Fruit fly (Drosophila melanogaster) whole organism, wandering third instar larva: ENCODE data around the gene CG31600.

Experiments
- Abd-B ChIP-seq: fragments of >200 bp; optimal IDR thresholded peaks from 2 replicates; lab custom pipeline; 2017; ENCODE audit warnings: missing biosample characterization, missing genetic modification characterization
- CG32264 ChIP-seq: fragments of 200-800 bp; sonication (Bioruptor generic); optimal IDR thresholded peaks from 2 replicates; lab custom pipeline; 2016; ENCODE audit warnings: missing biosample characterization, missing genetic modification characterization
- CG9705 ChIP-seq: fragments of 200-800 bp; sonication (Bioruptor generic); optimal IDR thresholded peaks from 2 replicates; lab custom pipeline; 2018; ENCODE audit warnings: missing biosample characterization, mild to moderate bottlenecking, missing genetic modification characterization
- Dif ChIP-seq: fragments of 200-275, 200-300 bp; sonication (Bioruptor generic); optimal IDR thresholded peaks from 2 replicates; lab custom pipeline; 2018; ENCODE audit warnings: missing biosample characterization, missing genetic modification characterization; ENCODE audit not compliant: partially characterized antibody
- HLH106 ChIP-seq: fragments of 200-800 bp; optimal IDR thresholded peaks from 3 replicates; lab custom pipeline; 2019; ENCODE audit warnings: missing biosample characterization, mild to moderate bottlenecking, missing genetic modification characterization, moderate library complexity
- Hnf4 ChIP-seq: fragments of 200-800 bp; sonication (Bioruptor generic); optimal IDR thresholded peaks from 2 replicates; lab custom pipeline; 2016; ENCODE audit warnings: missing biosample characterization, mild to moderate bottlenecking, missing genetic modification characterization
- Jra ChIP-seq: sonication (Bioruptor generic); optimal IDR thresholded peaks from 2 replicates; lab custom pipeline; 2016; ENCODE audit warnings: missing biosample characterization, missing genetic modification characterization
- N ChIP-seq: fragments of >200 bp; optimal IDR thresholded peaks from 2 replicates; lab custom pipeline; 2018; ENCODE audit warnings: missing biosample characterization, missing external identifiers, missing genetic modification characterization
- OdsH ChIP-seq: fragments of 200-800 bp; sonication (Bioruptor generic); optimal IDR thresholded peaks from 2 replicates; lab custom pipeline; 2016; ENCODE audit warnings: missing biosample characterization, mild to moderate bottlenecking, missing genetic modification characterization
- Sp1 ChIP-seq: fragments of 200-800 bp; sonication (Bioruptor generic); optimal IDR thresholded peaks from 3 replicates; lab custom pipeline; 2019; ENCODE audit warnings: missing biosample characterization, mild to moderate bottlenecking, missing genetic modification characterization, moderate library complexity
- Vsx2 ChIP-seq: fragments of 200-300, 225-300 bp; sonication (Bioruptor generic); optimal IDR thresholded peaks from 2 replicates; lab custom pipeline; 2018; ENCODE audit warnings: missing biosample characterization, missing genetic modification characterization; ENCODE audit not compliant: partially characterized antibody
- br ChIP-seq: fragments of 200-800 bp; sonication (Bioruptor generic); optimal IDR thresholded peaks from 2 replicates; lab custom pipeline; 2016; ENCODE audit warnings: missing biosample characterization, missing genetic modification characterization
- brk ChIP-seq: fragments of 200-800 bp; sonication (Bioruptor generic); optimal IDR thresholded peaks from 2 replicates; lab custom pipeline; 2016; ENCODE audit warnings: missing biosample characterization, mild to moderate bottlenecking, missing genetic modification characterization
- dl ChIP-seq, 2 experiments: fragments of 175-275, 200-275 bp in 1 of 2; fragments of 200-275 bp in 1 of 2; sonication (Bioruptor generic); optimal IDR thresholded peaks; lab custom pipeline; 2018; ENCODE audit warnings: mild to moderate bottlenecking in 2 of 2, missing biosample characterization in 2 of 2, missing genetic modification characterization in 2 of 2, moderate library complexity in 2 of 2; ENCODE audit not compliant: partially characterized antibody in 2 of 2, insufficient read depth in 1 of 2
- dmrt93B ChIP-seq: fragments of 200-800 bp; sonication (Bioruptor generic); optimal IDR thresholded peaks from 2 replicates; lab custom pipeline; 2018; ENCODE audit warnings: missing biosample characterization, mild to moderate bottlenecking, missing genetic modification characterization
- dsf ChIP-seq: sonication (Bioruptor generic); optimal IDR thresholded peaks from 2 replicates; lab custom pipeline; 2016; ENCODE audit warnings: missing biosample characterization, missing genetic modification characterization, borderline replicate concordance
- ey ChIP-seq: fragments of 200-800 bp; sonication (Bioruptor generic); optimal IDR thresholded peaks from 2 replicates; lab custom pipeline; 2016; ENCODE audit warnings: missing biosample characterization, missing genetic modification characterization
- foxo ChIP-seq, 2 experiments: fragments of 200-800 bp; sonication (Bioruptor generic); optimal IDR thresholded peaks; 2 replicates in 1 of 2; 3 replicates in 1 of 2; lab custom pipeline; 2016 to 2017; ENCODE audit warnings: missing biosample characterization in 2 of 2, missing genetic modification characterization in 2 of 2
- fru ChIP-seq: fragments of 200-800 bp; sonication (Bioruptor generic); optimal IDR thresholded peaks from 3 replicates; lab custom pipeline; 2016; ENCODE audit warnings: missing biosample characterization, mild to moderate bottlenecking, missing genetic modification characterization
- h ChIP-seq: fragments of 200-800 bp; sonication (Bioruptor generic); optimal IDR thresholded peaks from 3 replicates; lab custom pipeline; 2016; ENCODE audit warnings: missing biosample characterization, mild to moderate bottlenecking, missing genetic modification characterization
- jim ChIP-seq: fragments of 175-275, 200-325 bp; sonication (Bioruptor generic); optimal IDR thresholded peaks from 2 replicates; lab custom pipeline; 2016; ENCODE audit warnings: missing biosample characterization, mild to moderate bottlenecking, missing genetic modification characterization
- lola ChIP-seq: fragments of >200 bp; optimal IDR thresholded peaks from 2 replicates; lab custom pipeline; 2017; ENCODE audit warnings: missing biosample characterization, missing genetic modification characterization
- pan ChIP-seq: fragments of >200 bp; optimal IDR thresholded peaks from 2 replicates; lab custom pipeline; 2017
- psq ChIP-seq: fragments of 200-800 bp; sonication (Bioruptor generic); optimal IDR thresholded peaks from 3 replicates; lab custom pipeline; 2017; ENCODE audit warnings: missing biosample characterization, mild to moderate bottlenecking, missing genetic modification characterization, moderate library complexity
- rgr ChIP-seq: fragments of 200-800 bp; sonication (Bioruptor generic); optimal IDR thresholded peaks from 3 replicates; lab custom pipeline; 2016; ENCODE audit warnings: missing biosample characterization, mild to moderate bottlenecking, missing genetic modification characterization
- sage ChIP-seq: fragments of 200-800 bp; sonication (Bioruptor generic); optimal IDR thresholded peaks from 2 replicates; lab custom pipeline; 2016; ENCODE audit warnings: missing biosample characterization, mild to moderate bottlenecking, missing genetic modification characterization
- sv ChIP-seq: fragments of 200-800 bp; sonication (Bioruptor generic); optimal IDR thresholded peaks from 3 replicates; lab custom pipeline; 2016; ENCODE audit warnings: missing biosample characterization, missing genetic modification characterization
- usp ChIP-seq: fragments of >200 bp; optimal IDR thresholded peaks from 2 replicates; lab custom pipeline; 2017; ENCODE audit warnings: missing biosample characterization, missing genetic modification characterization
- woc ChIP-seq: sonication (Bioruptor generic); optimal IDR thresholded peaks from 2 replicates; lab custom pipeline; 2016; ENCODE audit warnings: missing biosample characterization, mild to moderate bottlenecking, missing genetic modification characterization

Gene CG31600

dm6 chr2L:21873696-21874095 is 41.5 kb downstream of the CG31600 start:
- no peak for TF ChIP-seq sage (GFP tag; lab: Kevin White, UChicago)
- no peak for TF ChIP-seq pan (lab: Kevin White, UChicago)
- TF ChIP-seq dsf (GFP tag; lab: Kevin White, UChicago): no peak
- no peak for TF ChIP-seq Jra
- no peak for TF ChIP-seq Abd-B (GFP tag; lab: Kevin White, UChicago)
- TF ChIP-seq jim (GFP tag; lab: Kevin White, UChicago): no peak

dm6 chr2L:21871708-21872107 is 43.5 kb downstream of the CG31600 start:
- no peak for TF ChIP-seq Sp1 (GFP tag; lab: Kevin White, UChicago)
- TF ChIP-seq dl (GFP tag; optimal IDR thresholded peaks at IDR 0.05; lab: Kevin White, UChicago; ENCODE audit: insufficient read depth in 1 of 2, partially characterized antibody in 2 of 2): no peak
- TF ChIP-seq ey (GFP tag; lab: Kevin White, UChicago): no peak
- no peak for TF ChIP-seq sage (GFP tag; lab: Kevin White, UChicago)
- no peak for TF ChIP-seq lola (GFP tag; lab: Kevin White, UChicago)
- TF ChIP-seq CG9705 (GFP tag; lab: Kevin White, UChicago): no peak
- TF ChIP-seq jim (GFP tag; lab: Kevin White, UChicago): no peak
- no peak for TF ChIP-seq brk (GFP tag; lab: Kevin White, UChicago)
- TF ChIP-seq woc (GFP tag; lab: Kevin White, UChicago): no peak
- TF ChIP-seq N (GFP tag; lab: Kevin White, UChicago): no peak

- no peak for TF ChIP-seq dmrt93B
These were observed 46.4 kb downstream of the CG31600 start for dm6 chr2L:21868712-21869280.

DNA sequence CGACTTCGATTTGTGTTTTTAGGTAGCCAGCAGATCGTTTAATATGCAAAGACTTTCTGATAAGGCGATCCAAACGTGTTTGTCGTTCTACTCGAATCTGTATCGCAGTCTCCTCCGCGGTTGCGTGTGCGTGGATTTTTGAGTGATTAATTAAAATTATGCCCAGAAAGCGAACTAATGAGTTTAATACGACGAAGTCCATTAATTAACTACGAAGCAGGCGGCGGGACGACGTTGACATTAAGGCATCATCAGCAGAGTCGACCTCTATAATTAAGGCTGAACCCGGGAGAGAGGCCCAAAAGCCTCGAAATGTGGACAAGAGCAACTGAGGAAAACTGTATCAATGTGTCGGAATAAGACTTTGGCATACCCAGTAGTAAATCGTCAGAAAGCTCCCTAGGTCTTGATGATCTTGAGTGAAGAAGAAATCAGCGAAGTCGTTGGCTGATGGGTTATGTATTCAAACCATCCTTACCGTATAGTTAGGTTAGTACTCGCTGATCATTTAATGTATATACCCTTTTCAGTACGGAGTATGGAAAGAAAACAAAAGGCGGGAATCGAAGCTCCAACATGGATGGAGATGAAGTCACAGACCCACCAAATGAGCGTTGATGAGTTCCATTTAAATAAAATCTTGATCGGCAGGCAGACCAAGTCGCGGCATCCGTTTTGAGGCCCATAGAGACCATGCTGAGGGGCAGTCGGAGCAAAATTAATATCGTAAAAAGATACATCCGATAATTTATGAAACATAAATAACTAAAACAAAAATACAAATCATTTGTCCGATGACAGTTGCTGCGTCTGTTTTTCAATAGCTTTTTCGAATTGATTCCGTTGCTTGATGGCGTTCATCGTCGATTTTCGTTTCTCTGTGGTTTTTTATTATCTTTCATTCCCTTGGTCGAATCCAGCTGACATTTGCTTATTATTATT is 47.8 kb downstream of the CG31600 start:
- TF ChIP-seq foxo (GFP tag; optimal IDR thresholded peaks at IDR 0.05; lab: Kevin White, UChicago) (peak; percentile 18 to 76), br (GFP tag; lab: Kevin White, UChicago) (peak; percentile 75), OdsH (GFP tag; lab: Kevin White, UChicago) (peak; percentile 67), psq (GFP tag; lab: Kevin White, UChicago) (peak; percentile 65), sv (GFP tag; lab: Kevin White, UChicago) (peak; percentile 83), HLH106 (peak; percentile 67), Sp1 (GFP tag; lab: Kevin White, UChicago) (peak; percentile 35), Vsx2 (GFP tag; lab: Kevin White, UChicago) (no peak), woc (GFP tag; lab: Kevin White, UChicago) (peak; percentile 58), Dif (GFP tag; lab: Kevin White, UChicago) (no peak), fru (GFP tag; lab: Kevin White, UChicago) (peak; percentile 78), pan (lab: Kevin White, UChicago) (no peak), jim (GFP tag; lab: Kevin White, UChicago) (no peak), h (GFP tag; lab: Kevin White, UChicago) (peak; percentile 80), sage (GFP tag; lab: Kevin White, UChicago) (no peak), rgr (GFP tag; lab: Kevin White, UChicago) (peak; percentile 67), ey (GFP tag; lab: Kevin White, UChicago) (peak; percentile 80), Hnf4 (GFP tag; lab: Kevin White, UChicago) (peak; percentile 56), dmrt93B (peak; percentile 46), CG32264 (GFP tag; lab: Kevin White, UChicago) (peak; percentile 11)
- TF ChIP-seq, all 38 proteins: peak for 15

- peak; percentile 36 for TF ChIP-seq sage (GFP tag; lab: Kevin White, UChicago)
- no peak for TF ChIP-seq Hnf4 (GFP tag; lab: Kevin White, UChicago)
- TF ChIP-seq CG9705 (GFP tag; lab: Kevin White, UChicago): no peak
- no peak for TF ChIP-seq usp (GFP tag; lab: Kevin White, UChicago)
- no peak for TF ChIP-seq woc (GFP tag; lab: Kevin White, UChicago)
These were observed 48.8 kb downstream of the CG31600 start for dm6 chr2L:21866362-21866761.
